Fruit fly (Drosophila melanogaster) whole organism, adult: ENCODE measurements around the gene CG31089.

ENCODE experiments used
- CG11617 ChIP-seq: fragments of 200-800 bp; sonication (Bioruptor generic); optimal IDR thresholded peaks from 2 replicates; lab custom pipeline; 2017; ENCODE audit warnings: mild to moderate bottlenecking, missing biosample characterization, missing genetic modification reagents, missing genetic modification characterization
- CG12768 ChIP-seq: fragments of 200-800 bp; sonication (Bioruptor generic); optimal IDR thresholded peaks from 2 replicates; lab custom pipeline; 2017; ENCODE audit warnings: missing biosample characterization, missing genetic modification characterization, mild to moderate bottlenecking, moderate library complexity, missing genetic modification reagents
- CG14711 ChIP-seq: fragments of 200-800 bp; sonication (Bioruptor generic); optimal IDR thresholded peaks from 2 replicates; lab custom pipeline; 2018; ENCODE audit warnings: missing biosample characterization, mild to moderate bottlenecking, missing genetic modification characterization, moderate library complexity
- CG1620 ChIP-seq: fragments of 200-800 bp; sonication (Bioruptor generic); optimal IDR thresholded peaks from 2 replicates; lab custom pipeline; 2016; ENCODE audit warnings: missing biosample characterization, missing genetic modification characterization
- CG33017 ChIP-seq: fragments of 200-800 bp; sonication (Bioruptor generic); optimal IDR thresholded peaks from 2 replicates; lab custom pipeline; 2018; ENCODE audit warnings: missing biosample characterization, mild to moderate bottlenecking, missing genetic modification characterization, moderate library complexity
- CG5204 ChIP-seq: fragments of 200-800 bp; sonication (Bioruptor generic); optimal IDR thresholded peaks from 2 replicates; lab custom pipeline; 2016; ENCODE audit warnings: missing biosample characterization, missing genetic modification characterization
- Clk ChIP-seq: fragments of 200-800 bp; sonication (Bioruptor generic); optimal IDR thresholded peaks from 2 replicates; lab custom pipeline; 2017; ENCODE audit warnings: missing biosample characterization, missing genetic modification characterization
- Hr96 ChIP-seq: fragments of 200-800 bp; sonication (Bioruptor generic); optimal IDR thresholded peaks from 2 replicates; lab custom pipeline; 2016; ENCODE audit warnings: missing biosample characterization, missing genetic modification characterization
- Mnt ChIP-seq: fragments of 200-800 bp; sonication (Bioruptor generic); optimal IDR thresholded peaks from 2 replicates; lab custom pipeline; 2016; ENCODE audit warnings: missing biosample characterization, mild to moderate bottlenecking, missing genetic modification characterization
- bab1 ChIP-seq: fragments of 200-800 bp; sonication (Bioruptor generic); optimal IDR thresholded peaks from 3 replicates; lab custom pipeline; 2019; ENCODE audit warnings: missing biosample characterization, mild to moderate bottlenecking, missing genetic modification characterization, moderate library complexity
- cnc ChIP-seq, 2 experiments: fragments of >200 bp; optimal IDR thresholded peaks; 2 replicates each; lab custom pipeline; 2017
- ovo ChIP-seq: fragments of 200-800 bp; sonication (Bioruptor generic); optimal IDR thresholded peaks from 2 replicates; lab custom pipeline; 2016; ENCODE audit warnings: missing biosample characterization, missing genetic modification characterization
- pad ChIP-seq: fragments of 200-800 bp; sonication (Bioruptor generic); optimal IDR thresholded peaks from 3 replicates; lab custom pipeline; 2017; ENCODE audit warnings: missing biosample characterization, missing genetic modification characterization, mild to moderate bottlenecking, moderate library complexity, missing genetic modification reagents
- tj ChIP-seq: fragments of 200-800 bp; sonication (Bioruptor generic); optimal IDR thresholded peaks from 3 replicates; lab custom pipeline; 2017; ENCODE audit warnings: missing biosample characterization, mild to moderate bottlenecking, missing genetic modification characterization, moderate library complexity

- TF ChIP-seq CG11617 (GFP tag; lab: Kevin White, UChicago) (no peak), Hr96 (GFP tag; lab: Kevin White, UChicago) (no peak), CG14711 (tag; lab: Kevin White, UChicago) (no peak), bab1 (GFP tag; lab: Kevin White, UChicago) (no peak), ovo (GFP tag; lab: Kevin White, UChicago) (no peak), cnc (optimal IDR thresholded peaks at IDR 0.05; lab: Kevin White, UChicago) (no peak), Mnt (no peak), Clk (GFP tag; lab: Kevin White, UChicago) (no peak), pad (GFP tag; lab: Kevin White, UChicago) (no peak), CG12768 (GFP tag; lab: Kevin White, UChicago) (no peak), CG1620 (GFP tag; lab: Kevin White, UChicago) (no peak), tj (GFP tag; lab: Kevin White, UChicago) (no peak), CG33017 (no peak), CG5204 (GFP tag; lab: Kevin White, UChicago) (no peak)
Measured at dm6 chr3R:25870389-25870788, 32.1 kb upstream of the CG31089 start.
